Worm (Caenorhabditis elegans): ENCODE measurements around the gene Y53G8B.1.

DNA sequence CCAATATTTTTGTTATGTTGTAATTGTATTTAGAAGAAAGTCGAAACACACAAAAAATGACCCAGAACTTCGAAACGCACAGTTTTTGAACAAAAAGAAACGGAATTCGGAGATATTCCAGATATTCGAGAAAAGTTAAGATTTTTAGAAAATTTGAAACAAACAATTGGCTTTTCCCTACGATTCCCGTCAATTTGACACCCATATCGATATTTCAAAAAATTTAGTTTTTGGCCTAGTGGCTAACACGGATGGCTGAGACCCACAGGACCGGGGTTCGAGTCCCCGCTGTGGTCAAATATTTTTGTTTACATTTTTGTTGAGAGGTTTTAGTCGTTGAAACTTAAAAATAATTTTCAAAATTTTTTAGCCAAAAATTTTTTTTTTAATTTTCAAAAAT, 23.9 kb upstream of the Y53G8B.1 start:
- no peak for TF ChIP-seq ets-7 (tag; optimal IDR thresholded peaks at IDR 0.05)
- no peak for TF ChIP-seq sea-1 (GFP tag; conservative IDR thresholded peaks at IDR 0.05)
- no peak for TF ChIP-seq ama-1 (optimal IDR thresholded peaks at IDR 0.05)

Data from whole organism, early embryonic.